Fruit fly (Drosophila melanogaster) whole organism, embryonic: ENCODE measurements around the gene CG1824.

Source experiments
- Abd-B ChIP-seq: fragments of 200-800 bp; sonication (Bioruptor generic); optimal IDR thresholded peaks from 2 replicates; lab custom pipeline; 2018; ENCODE audit warnings: missing biosample characterization, mild to moderate bottlenecking, missing genetic modification characterization, moderate library complexity
- Atf-2 ChIP-seq: fragments of 200-800 bp; sonication (Bioruptor generic); optimal IDR thresholded peaks from 2 replicates; lab custom pipeline; 2016; ENCODE audit warnings: missing biosample characterization, missing genetic modification characterization
- B-H1 ChIP-seq: fragments of 200-800 bp; sonication (Bioruptor generic); IDR thresholded peaks from 3 replicates; pipeline ENCODE4 v1.3.6; 2022; ENCODE audit warnings: missing biosample characterization, missing genetic modification characterization
- BtbVII ChIP-seq: fragments of 200-800 bp; sonication (Bioruptor generic); optimal IDR thresholded peaks from 3 replicates; lab custom pipeline; 2017; ENCODE audit warnings: missing biosample characterization, mild to moderate bottlenecking, missing genetic modification characterization
- CG10147 ChIP-seq: fragments of 200-800 bp; sonication (Bioruptor generic); optimal IDR thresholded peaks from 2 replicates; lab custom pipeline; 2019; ENCODE audit warnings: missing biosample characterization, mild to moderate bottlenecking, missing genetic modification characterization, moderate library complexity
- CG10321 ChIP-seq: fragments of 200-800 bp; sonication (Bioruptor generic); IDR thresholded peaks from 2 replicates; pipeline ENCODE4 v1.3.6; 2022; ENCODE audit warnings: missing biosample characterization, missing genetic modification characterization
- CG10366 ChIP-seq: fragments of 200-800 bp; sonication (Bioruptor generic); IDR thresholded peaks from 2 replicates; pipeline ENCODE4 v1.3.6; 2022; ENCODE audit warnings: missing biosample characterization, missing genetic modification characterization
- CG11093 ChIP-seq: fragments of 200-800 bp; sonication (Bioruptor generic); IDR thresholded peaks from 3 replicates; pipeline ENCODE4 v1.3.6; 2022; ENCODE audit warnings: missing biosample characterization, missing genetic modification characterization
- CG11504 ChIP-seq: fragments of 200-800 bp; sonication (Bioruptor generic); optimal IDR thresholded peaks from 3 replicates; lab custom pipeline; 2019; ENCODE audit warnings: missing biosample characterization, mild to moderate bottlenecking, missing genetic modification characterization, moderate library complexity
- CG11723 ChIP-seq: fragments of 200-800 bp; sonication (Bioruptor generic); optimal IDR thresholded peaks from 2 replicates; lab custom pipeline; 2017; ENCODE audit warnings: missing biosample characterization, mild to moderate bottlenecking, missing genetic modification characterization
- CG12299 ChIP-seq: fragments of 200-800 bp; sonication (Bioruptor generic); optimal IDR thresholded peaks from 2 replicates; lab custom pipeline; 2018; ENCODE audit warnings: missing biosample characterization, mild to moderate bottlenecking, missing genetic modification characterization
- CG12769 ChIP-seq: fragments of 200-800 bp; sonication (Bioruptor generic); optimal IDR thresholded peaks from 2 replicates; lab custom pipeline; 2019; ENCODE audit warnings: missing biosample characterization, mild to moderate bottlenecking, missing genetic modification characterization, moderate library complexity
- CG14441 ChIP-seq: fragments of 200-800 bp; sonication (Bioruptor generic); IDR thresholded peaks from 2 replicates; pipeline ENCODE4 v1.3.6; 2022; ENCODE audit warnings: missing biosample characterization, missing genetic modification characterization
- CG15011 ChIP-seq: fragments of 200-800 bp; sonication (Bioruptor generic); optimal IDR thresholded peaks from 3 replicates; lab custom pipeline; 2018; ENCODE audit warnings: missing biosample characterization, mild to moderate bottlenecking, missing genetic modification characterization
- CG17802 ChIP-seq: fragments of 200-800 bp; sonication (Bioruptor generic); optimal IDR thresholded peaks from 2 replicates; lab custom pipeline; 2018; ENCODE audit warnings: missing biosample characterization, mild to moderate bottlenecking, missing genetic modification characterization, moderate library complexity
- CG2712 ChIP-seq: fragments of 200-800 bp; optimal IDR thresholded peaks from 3 replicates; lab custom pipeline; 2019; ENCODE audit warnings: missing biosample characterization, mild to moderate bottlenecking, missing genetic modification characterization, moderate library complexity
- CG30403 ChIP-seq: fragments of 200-800 bp; sonication (Bioruptor generic); optimal IDR thresholded peaks from 3 replicates; lab custom pipeline; 2016; ENCODE audit warnings: missing biosample characterization, missing genetic modification characterization
- CG31441 ChIP-seq: fragments of 200-800 bp; sonication (Bioruptor generic); IDR thresholded peaks from 2 replicates; pipeline ENCODE4 v1.3.6; 2022; ENCODE audit warnings: missing biosample characterization, missing genetic modification characterization
- CG3726 ChIP-seq: fragments of 200-800 bp; sonication (Bioruptor generic); IDR thresholded peaks from 3 replicates; pipeline ENCODE4, ENCODE4 v1.3.6; 2022; ENCODE audit warnings: missing biosample characterization, missing genetic modification characterization
- CG4617 ChIP-seq: fragments of 200-800 bp; sonication (Bioruptor generic); optimal IDR thresholded peaks from 3 replicates; lab custom pipeline; 2016; ENCODE audit warnings: missing biosample characterization, missing genetic modification characterization, borderline replicate concordance
- CG4854 ChIP-seq: fragments of 200-800 bp; sonication (Bioruptor generic); optimal IDR thresholded peaks from 2 replicates; lab custom pipeline; 2016; ENCODE audit warnings: missing biosample characterization, missing genetic modification characterization, inconsistent platforms
- CG6175 ChIP-seq: fragments of 200-800 bp; sonication (Bioruptor generic); IDR thresholded peaks from 3 replicates; pipeline ENCODE4 v1.3.6; 2022; ENCODE audit warnings: missing biosample characterization, missing genetic modification characterization
- CG7786 ChIP-seq: fragments of 200-800 bp; sonication (Bioruptor generic); optimal IDR thresholded peaks from 2 replicates; lab custom pipeline; 2016; ENCODE audit warnings: missing biosample characterization, missing genetic modification characterization
- CG8388 ChIP-seq: fragments of 200-800 bp; sonication (Bioruptor generic); optimal IDR thresholded peaks from 2 replicates; lab custom pipeline; 2019; ENCODE audit warnings: missing biosample characterization, mild to moderate bottlenecking, missing genetic modification characterization, moderate library complexity
- Eip74EF ChIP-seq, 2 experiments: fragments of 200-800 bp in 1 of 2; fragments of >200 bp in 1 of 2; sonication (Bioruptor generic) in 1 of 2; optimal IDR thresholded peaks; 2 replicates each; lab custom pipeline; 2017 to 2019; ENCODE audit warnings: missing biosample characterization in 2 of 2, missing genetic modification characterization in 2 of 2, mild to moderate bottlenecking in 1 of 2, moderate library complexity in 1 of 2
- Hsf ChIP-seq: fragments of 200-800 bp; sonication (Bioruptor generic); optimal IDR thresholded peaks from 3 replicates; lab custom pipeline; 2016; ENCODE audit warnings: missing biosample characterization, missing genetic modification characterization
- Lhr ChIP-seq: fragments of 200-800 bp; sonication (Bioruptor generic); optimal IDR thresholded peaks from 3 replicates; lab custom pipeline; 2017; ENCODE audit warnings: mild to moderate bottlenecking, missing biosample characterization, missing genetic modification reagents, missing genetic modification characterization
- Mrtf ChIP-seq: fragments of 200-800 bp; sonication (Bioruptor generic); IDR thresholded peaks from 3 replicates; pipeline ENCODE4 v1.3.6; 2022; ENCODE audit warnings: missing biosample characterization, missing genetic modification characterization
- NC2α ChIP-seq: fragments of 200-800 bp; sonication (Bioruptor generic); optimal IDR thresholded peaks from 2 replicates; lab custom pipeline; 2016; ENCODE audit warnings: missing biosample characterization, missing genetic modification characterization
- NFAT ChIP-seq: fragments of 200-800 bp; sonication (Bioruptor generic); IDR thresholded peaks from 2 replicates; pipeline ENCODE4 v1.3.6; 2022; ENCODE audit warnings: missing biosample characterization, missing genetic modification characterization
- NK7.1 ChIP-seq: fragments of 200-800 bp; sonication (Bioruptor generic); optimal IDR thresholded peaks from 3 replicates; lab custom pipeline; 2016; ENCODE audit warnings: missing biosample characterization, missing genetic modification characterization
- Nf-YC ChIP-seq: fragments of 200-800 bp; optimal IDR thresholded peaks from 3 replicates; lab custom pipeline; 2019; ENCODE audit warnings: missing biosample characterization, mild to moderate bottlenecking, missing genetic modification characterization, moderate library complexity
- NfI ChIP-seq: fragments of 200-800 bp; sonication (Bioruptor generic); optimal IDR thresholded peaks from 3 replicates; lab custom pipeline; 2018; ENCODE audit warnings: missing biosample characterization, mild to moderate bottlenecking, missing genetic modification characterization, moderate library complexity
- YL-1 ChIP-seq: fragments of 200-800 bp; sonication (Bioruptor generic); optimal IDR thresholded peaks from 3 replicates; lab custom pipeline; 2017; ENCODE audit warnings: missing biosample characterization, mild to moderate bottlenecking, missing genetic modification characterization
- bcd ChIP-seq: fragments of 200-800 bp; sonication (Bioruptor generic); optimal IDR thresholded peaks from 2 replicates; lab custom pipeline; 2017; ENCODE audit warnings: missing biosample characterization, mild to moderate bottlenecking, missing genetic modification characterization
- crc ChIP-seq: fragments of 200-800 bp; sonication (Bioruptor generic); optimal IDR thresholded peaks from 2 replicates; lab custom pipeline; 2016; ENCODE audit warnings: missing biosample characterization, missing genetic modification characterization
- dmrt99B ChIP-seq: fragments of 200-800 bp; sonication (Bioruptor generic); optimal IDR thresholded peaks from 2 replicates; lab custom pipeline; 2018; ENCODE audit warnings: missing biosample characterization, mild to moderate bottlenecking, missing genetic modification characterization, moderate library complexity
- gro ChIP-seq: fragments of 200-800 bp; sonication (Bioruptor generic); optimal IDR thresholded peaks from 2 replicates; lab custom pipeline; 2016; ENCODE audit warnings: missing biosample characterization, missing genetic modification characterization
- insv ChIP-seq, 2 experiments: fragments of 200-800 bp; sonication (Bioruptor generic); optimal IDR thresholded peaks; 3 replicates each; lab custom pipeline; 2016 to 2018; ENCODE audit warnings: missing biosample characterization in 2 of 2, missing genetic modification characterization in 2 of 2
- jumu ChIP-seq: fragments of 200-800 bp; sonication (Bioruptor generic); optimal IDR thresholded peaks from 3 replicates; lab custom pipeline; 2016; ENCODE audit warnings: missing biosample characterization, missing genetic modification characterization
- lmd ChIP-seq: fragments of 200-800 bp; sonication (Bioruptor generic); IDR thresholded peaks from 2 replicates; pipeline ENCODE4 v1.3.6; 2022; ENCODE audit warnings: missing biosample characterization, missing genetic modification characterization
- p53 ChIP-seq: fragments of 200-800 bp; sonication (Bioruptor generic); optimal IDR thresholded peaks from 2 replicates; lab custom pipeline; 2016; ENCODE audit warnings: missing biosample characterization, missing genetic modification characterization
- peb ChIP-seq: fragments of 200-800 bp; sonication (Bioruptor generic); IDR thresholded peaks from 2 replicates; pipeline ENCODE4 v1.3.6; 2022; ENCODE audit warnings: missing biosample characterization, missing genetic modification characterization
- pros ChIP-seq: fragments of 200-800 bp; sonication (Bioruptor generic); optimal IDR thresholded peaks from 3 replicates; lab custom pipeline; 2019; ENCODE audit warnings: missing biosample characterization, mild to moderate bottlenecking, missing genetic modification characterization, moderate library complexity
- sd ChIP-seq: fragments of 200-800 bp; sonication (Bioruptor generic); optimal IDR thresholded peaks from 3 replicates; lab custom pipeline; 2018; ENCODE audit warnings: missing biosample characterization, mild to moderate bottlenecking, missing genetic modification characterization, moderate library complexity
- ttk ChIP-seq: fragments of 200-800 bp; sonication (Bioruptor generic); IDR thresholded peaks from 2 replicates; pipeline ENCODE4 v2.1.2; 2022; ENCODE audit warnings: missing biosample characterization, missing genetic modification characterization
- twi ChIP-seq: fragments of 200-800 bp; optimal IDR thresholded peaks from 2 replicates; lab custom pipeline; 2019; ENCODE audit warnings: missing biosample characterization, mild to moderate bottlenecking, missing genetic modification characterization, moderate library complexity
- unc-4 ChIP-seq: fragments of 200-800 bp; sonication (Bioruptor generic); IDR thresholded peaks from 2 replicates; pipeline ENCODE4 v1.3.6; 2022; ENCODE audit warnings: missing biosample characterization, missing genetic modification characterization; ENCODE audit not compliant: partially characterized antibody
- usp ChIP-seq: fragments of >200 bp; optimal IDR thresholded peaks from 2 replicates; lab custom pipeline; 2017; ENCODE audit warnings: missing biosample characterization, missing genetic modification characterization
- zen2 ChIP-seq: fragments of 200-800 bp; sonication (Bioruptor generic); IDR thresholded peaks from 3 replicates; pipeline ENCODE4 v1.3.6; 2022; ENCODE audit warnings: missing biosample characterization, missing genetic modification characterization; ENCODE audit not compliant: partially characterized antibody

CG1824 gene

dm6 chrX:12575827-12576408 is 19.5 kb downstream of the CG1824 start (continued):
- no peak for TF ChIP-seq BtbVII
- peak; percentile 88 for TF ChIP-seq CG31441
- peak; percentile 44; the same call in 1 of the 2 replicates for TF ChIP-seq peb (GFP tag; lab: Robert Waterston, UW)
- peak; percentile 55 for TF ChIP-seq Atf-2
- TF ChIP-seq zen2 (GFP tag; lab: Robert Waterston, UW), result no peak
- TF ChIP-seq B-H1 (GFP tag; lab: Robert Waterston, UW), result peak; percentile 20; the same call in 1 of the 3 replicates
- no peak for TF ChIP-seq sd
- TF ChIP-seq Hsf, result peak; percentile 57
- TF ChIP-seq CG11723 (GFP tag; lab: Kevin White, UChicago), result peak; percentile 47
- TF ChIP-seq dmrt99B (tag; lab: Kevin White, UChicago), result peak; percentile 68
- TF ChIP-seq CG17802 (tag; lab: Kevin White, UChicago), result no peak
- TF ChIP-seq CG4617 (GFP tag; lab: Kevin White, UChicago), result peak; percentile 14
- no peak for TF ChIP-seq CG15011 (GFP tag; lab: Kevin White, UChicago)
- no peak for TF ChIP-seq Nf-YC (tag; lab: Kevin White, UChicago)
- TF ChIP-seq CG12769, result no peak
- TF ChIP-seq CG11504 (tag; lab: Kevin White, UChicago), result peak; percentile 70
- no peak for TF ChIP-seq insv (GFP tag; optimal IDR thresholded peaks at IDR 0.05; lab: Kevin White, UChicago)
- peak; percentile 38; the same call in 1 of the 2 replicates for TF ChIP-seq CG10366 (GFP tag; lab: Robert Waterston, UW)
- no peak for TF ChIP-seq NK7.1 (GFP tag; lab: Kevin White, UChicago)
- no peak for TF ChIP-seq crc
- no peak for TF ChIP-seq gro (GFP tag; lab: Kevin White, UChicago)
- no peak for TF ChIP-seq Mrtf
- peak; percentile 43 for TF ChIP-seq Abd-B (GFP tag; lab: Kevin White, UChicago)
- TF ChIP-seq twi (tag; lab: Kevin White, UChicago), result peak; percentile 64
- TF ChIP-seq CG6175, result peak; percentile 37; the same call in 1 of the 3 replicates
- TF ChIP-seq CG12299, result peak; percentile 30
- TF ChIP-seq lmd, result peak; percentile 52; the same call in 1 of the 2 replicates
- peak; percentile 76 for TF ChIP-seq CG8388 (GFP tag; lab: Kevin White, UChicago)
- peak; percentile 68 for TF ChIP-seq CG30403
- TF ChIP-seq p53, result no peak
- TF ChIP-seq CG3726 (GFP tag; lab: Robert Waterston, UW), result no peak
- no peak for TF ChIP-seq CG7786 (GFP tag; lab: Kevin White, UChicago)
- no peak for TF ChIP-seq Eip74EF (GFP tag; optimal IDR thresholded peaks at IDR 0.05; lab: Kevin White, UChicago)
- TF ChIP-seq NC2α (GFP tag; lab: Kevin White, UChicago), result no peak
- 0 out of 2 replicates have a peak, but pooled peaks have one; percentile 6 for TF ChIP-seq CG14441 (GFP tag; lab: Robert Waterston, UW)
- TF ChIP-seq CG10147 (GFP tag; lab: Kevin White, UChicago), result no peak
- no peak for TF ChIP-seq pros
- no peak for TF ChIP-seq CG11093 (GFP tag; lab: Robert Waterston, UW)
- no peak for TF ChIP-seq NfI (GFP tag; lab: Kevin White, UChicago)
- TF ChIP-seq jumu (GFP tag; lab: Kevin White, UChicago), result peak; percentile 11
- TF ChIP-seq CG4854 (GFP tag; lab: Kevin White, UChicago), result no peak
- peak; percentile 60 for TF ChIP-seq bcd (GFP tag; lab: Kevin White, UChicago)
- no peak for TF ChIP-seq usp (GFP tag; lab: Kevin White, UChicago)
- TF ChIP-seq CG2712, result peak; percentile 86
- TF ChIP-seq unc-4 (GFP tag; lab: Robert Waterston, UW), result no peak
- no peak for TF ChIP-seq YL-1
- TF ChIP-seq ttk (GFP tag; lab: Robert Waterston, UW), result no peak
- no peak for TF ChIP-seq NFAT (GFP tag; lab: Robert Waterston, UW)
- peak; percentile 44 for TF ChIP-seq Lhr (GFP tag; lab: Kevin White, UChicago)
- TF ChIP-seq CG10321 (GFP tag; lab: Robert Waterston, UW), result peak; percentile 78
